Fruit fly (Drosophila melanogaster) whole organism, embryonic: ENCODE results near the gene CG11149.

ENCODE experiments used
- Abd-B ChIP-seq: fragments of 200-800 bp; sonication (Bioruptor generic); optimal IDR thresholded peaks from 2 replicates; lab custom pipeline; 2018; ENCODE audit warnings: missing biosample characterization, mild to moderate bottlenecking, missing genetic modification characterization, moderate library complexity
- Atf3 ChIP-seq: fragments of 200-800 bp; sonication (Bioruptor generic); optimal IDR thresholded peaks from 3 replicates; lab custom pipeline; 2016; ENCODE audit warnings: missing biosample characterization, missing genetic modification characterization
- CG10209 ChIP-seq: fragments of 200-800 bp; sonication (Bioruptor generic); optimal IDR thresholded peaks from 3 replicates; lab custom pipeline; 2017; ENCODE audit warnings: missing biosample characterization, mild to moderate bottlenecking, missing genetic modification characterization, missing genetic modification reagents
- CG10462 ChIP-seq: fragments of 200-800 bp; sonication (Bioruptor generic); optimal IDR thresholded peaks from 2 replicates; lab custom pipeline; 2016; ENCODE audit warnings: missing biosample characterization, missing genetic modification characterization
- CG10654 ChIP-seq: fragments of 200-800 bp; sonication (Bioruptor generic); optimal IDR thresholded peaks from 2 replicates; lab custom pipeline; 2016; ENCODE audit warnings: missing biosample characterization, missing genetic modification characterization
- CG10979 ChIP-seq: fragments of 200-800 bp; sonication (Bioruptor generic); optimal IDR thresholded peaks from 2 replicates; lab custom pipeline; 2018; ENCODE audit warnings: missing biosample characterization, mild to moderate bottlenecking, missing genetic modification characterization, moderate library complexity
- CG12769 ChIP-seq: fragments of 200-800 bp; sonication (Bioruptor generic); optimal IDR thresholded peaks from 2 replicates; lab custom pipeline; 2019; ENCODE audit warnings: missing biosample characterization, mild to moderate bottlenecking, missing genetic modification characterization, moderate library complexity
- CG12942 ChIP-seq: fragments of 200-800 bp; sonication (Bioruptor generic); optimal IDR thresholded peaks from 3 replicates; lab custom pipeline; 2016; ENCODE audit warnings: missing biosample characterization, missing genetic modification characterization
- CG13123 ChIP-seq: fragments of 200-800 bp; sonication (Bioruptor generic); optimal IDR thresholded peaks from 2 replicates; lab custom pipeline; 2016; ENCODE audit warnings: missing biosample characterization, missing genetic modification characterization
- CG14014 ChIP-seq: fragments of 200-800 bp; sonication (Bioruptor generic); IDR thresholded peaks from 2 replicates; pipeline ENCODE4 v1.3.6; 2022; ENCODE audit warnings: missing biosample characterization, missing genetic modification characterization
- CG17359 ChIP-seq: fragments of 200-800 bp; sonication (Bioruptor generic); optimal IDR thresholded peaks from 3 replicates; lab custom pipeline; 2018; ENCODE audit warnings: missing biosample characterization, mild to moderate bottlenecking, missing genetic modification characterization, moderate library complexity
- CG17385 ChIP-seq: fragments of 200-800 bp; sonication (Bioruptor generic); optimal IDR thresholded peaks from 3 replicates; lab custom pipeline; 2018; ENCODE audit warnings: missing biosample characterization, mild to moderate bottlenecking, missing genetic modification characterization
- CG17829 ChIP-seq: fragments of 200-800 bp; optimal IDR thresholded peaks from 2 replicates; lab custom pipeline; 2019; ENCODE audit warnings: missing biosample characterization, mild to moderate bottlenecking, missing genetic modification characterization, moderate library complexity
- CG18619 ChIP-seq: fragments of 200-800 bp; sonication (Bioruptor generic); optimal IDR thresholded peaks from 3 replicates; lab custom pipeline; 2017; ENCODE audit warnings: missing biosample characterization, mild to moderate bottlenecking, missing genetic modification characterization
- CG2678 ChIP-seq: fragments of 200-800 bp; sonication (Bioruptor generic); optimal IDR thresholded peaks from 3 replicates; lab custom pipeline; 2019; ENCODE audit warnings: missing biosample characterization, mild to moderate bottlenecking, missing genetic modification characterization, moderate library complexity
- CG30403 ChIP-seq: fragments of 200-800 bp; sonication (Bioruptor generic); optimal IDR thresholded peaks from 3 replicates; lab custom pipeline; 2016; ENCODE audit warnings: missing biosample characterization, missing genetic modification characterization
- CG31441 ChIP-seq: fragments of 200-800 bp; sonication (Bioruptor generic); IDR thresholded peaks from 2 replicates; pipeline ENCODE4 v1.3.6; 2022; ENCODE audit warnings: missing biosample characterization, missing genetic modification characterization
- CG6254 ChIP-seq: fragments of 200-800 bp; sonication (Bioruptor generic); optimal IDR thresholded peaks from 3 replicates; lab custom pipeline; 2017; ENCODE audit warnings: mild to moderate bottlenecking, missing biosample characterization, missing genetic modification reagents, missing genetic modification characterization
- CG6791 ChIP-seq: fragments of 200-800 bp; sonication (Bioruptor generic); IDR thresholded peaks from 3 replicates; pipeline ENCODE4 v1.3.6; 2022; ENCODE audit warnings: missing biosample characterization, missing genetic modification characterization; ENCODE audit not compliant: partially characterized antibody
- CG7786 ChIP-seq: fragments of 200-800 bp; sonication (Bioruptor generic); optimal IDR thresholded peaks from 2 replicates; lab custom pipeline; 2016; ENCODE audit warnings: missing biosample characterization, missing genetic modification characterization
- CG9876 ChIP-seq: fragments of 200-800 bp; sonication (Bioruptor generic); optimal IDR thresholded peaks from 2 replicates; lab custom pipeline; 2016; ENCODE audit warnings: missing biosample characterization, missing genetic modification characterization
- Chrac-16 ChIP-seq: fragments of 200-800 bp; sonication (Bioruptor generic); optimal IDR thresholded peaks from 3 replicates; lab custom pipeline; 2016; ENCODE audit warnings: missing biosample characterization, missing genetic modification characterization
- CkIIα-i1 ChIP-seq: fragments of 200-800 bp; sonication (Bioruptor generic); IDR thresholded peaks from 2 replicates; pipeline ENCODE4 v1.3.6; 2022; ENCODE audit warnings: missing biosample characterization, missing genetic modification characterization
- Dip3 ChIP-seq: fragments of 200-800 bp; sonication (Bioruptor generic); optimal IDR thresholded peaks from 3 replicates; lab custom pipeline; 2016; ENCODE audit warnings: missing biosample characterization, missing genetic modification characterization
- Dp ChIP-seq: fragments of 200-800 bp; sonication (Bioruptor generic); optimal IDR thresholded peaks from 2 replicates; lab custom pipeline; 2018; ENCODE audit warnings: missing biosample characterization, mild to moderate bottlenecking, missing genetic modification characterization, moderate library complexity
- Drgx ChIP-seq: fragments of 200-800 bp; sonication (Bioruptor generic); IDR thresholded peaks from 2 replicates; pipeline ENCODE4 v1.3.6; 2022; ENCODE audit warnings: missing biosample characterization, missing genetic modification characterization
- H2.0 ChIP-seq: fragments of 200-800 bp; sonication (Bioruptor generic); IDR thresholded peaks from 2 replicates; pipeline ENCODE4 v1.3.6; 2022; ENCODE audit warnings: missing biosample characterization, missing genetic modification characterization
- Hmr ChIP-seq: fragments of 200-800 bp; sonication (Bioruptor generic); optimal IDR thresholded peaks from 3 replicates; lab custom pipeline; 2017; ENCODE audit warnings: mild to moderate bottlenecking, missing biosample characterization, missing genetic modification reagents, missing genetic modification characterization
- MBD-R2 ChIP-seq: fragments of 200-800 bp; sonication (Bioruptor generic); IDR thresholded peaks from 2 replicates; pipeline ENCODE4 v1.3.6; 2022; ENCODE audit warnings: missing biosample characterization, missing genetic modification characterization
- Med ChIP-seq: fragments of 200-800 bp; sonication (Bioruptor generic); peaks from one replicate; lab custom pipeline; 2016; ENCODE audit warnings: missing biosample characterization, missing genetic modification characterization, mild to moderate bottlenecking, inconsistent platforms, moderate library complexity
- NK7.1 ChIP-seq: fragments of 200-800 bp; sonication (Bioruptor generic); optimal IDR thresholded peaks from 3 replicates; lab custom pipeline; 2016; ENCODE audit warnings: missing biosample characterization, missing genetic modification characterization
- Rfx ChIP-seq: fragments of 200-800 bp; sonication (Bioruptor generic); IDR thresholded peaks from 2 replicates; pipeline ENCODE4 v1.3.6; 2022; ENCODE audit warnings: missing biosample characterization, missing genetic modification characterization
- ase ChIP-seq: fragments of 200-800 bp; sonication (Bioruptor generic); IDR thresholded peaks from 3 replicates; pipeline ENCODE4 v1.3.6; 2022; ENCODE audit warnings: missing biosample characterization, missing genetic modification characterization
- bab2 ChIP-seq: fragments of 200-800 bp; sonication (Bioruptor generic); optimal IDR thresholded peaks from 2 replicates; lab custom pipeline; 2016; ENCODE audit warnings: missing biosample characterization, missing genetic modification characterization
- chif ChIP-seq, 2 experiments: fragments of 200-800 bp; sonication (Bioruptor generic); optimal IDR thresholded peaks; 3 replicates each; lab custom pipeline; 2016; ENCODE audit warnings: missing biosample characterization in 2 of 2, missing genetic modification characterization in 2 of 2
- ci ChIP-seq: fragments of 200-800 bp; sonication (Bioruptor generic); IDR thresholded peaks from 3 replicates; pipeline ENCODE4 v1.3.6; 2022; ENCODE audit warnings: missing biosample characterization, missing genetic modification characterization
- crol ChIP-seq: fragments of 200-800 bp; sonication (Bioruptor generic); IDR thresholded peaks from 2 replicates; pipeline ENCODE4 v1.3.6; 2022; ENCODE audit warnings: missing biosample characterization, missing genetic modification characterization
- cwo ChIP-seq: fragments of 200-800 bp; sonication (Bioruptor generic); optimal IDR thresholded peaks from 3 replicates; lab custom pipeline; 2017; ENCODE audit warnings: missing biosample characterization, missing genetic modification characterization, mild to moderate bottlenecking, moderate library complexity, missing genetic modification reagents
- fru ChIP-seq: fragments of >200 bp; optimal IDR thresholded peaks from 2 replicates; lab custom pipeline; 2017
- gem ChIP-seq: fragments of 200-800 bp; sonication (Bioruptor generic); optimal IDR thresholded peaks from 2 replicates; lab custom pipeline; 2019; ENCODE audit warnings: missing biosample characterization, mild to moderate bottlenecking, missing genetic modification characterization, moderate library complexity
- grau ChIP-seq: fragments of 200-800 bp; optimal IDR thresholded peaks from 3 replicates; lab custom pipeline; 2019; ENCODE audit warnings: missing biosample characterization, mild to moderate bottlenecking, missing genetic modification characterization, moderate library complexity
- kah ChIP-seq: fragments of 200-800 bp; sonication (Bioruptor generic); optimal IDR thresholded peaks from 2 replicates; lab custom pipeline; 2018; ENCODE audit warnings: missing biosample characterization, mild to moderate bottlenecking, missing genetic modification characterization
- lmd ChIP-seq: fragments of 200-800 bp; sonication (Bioruptor generic); IDR thresholded peaks from 2 replicates; pipeline ENCODE4 v1.3.6; 2022; ENCODE audit warnings: missing biosample characterization, missing genetic modification characterization
- mam ChIP-seq: fragments of 200-800 bp; sonication (Bioruptor generic); optimal IDR thresholded peaks from 3 replicates; lab custom pipeline; 2016; ENCODE audit warnings: missing biosample characterization, missing genetic modification characterization
- pan ChIP-seq, 4 experiments: fragments of >200 bp in 3 of 4; fragments of 200-800 bp in 1 of 4; sonication (Bioruptor generic) in 1 of 4; optimal IDR thresholded peaks in 3 of 4; IDR thresholded peaks in 1 of 4; 2 replicates each; pipeline versions ENCODE4 v1.3.6 to Lab custom; 2017 to 2022; ENCODE audit warnings: missing biosample characterization in 2 of 4, missing genetic modification characterization in 2 of 4, mixed read lengths in 1 of 4
- pita ChIP-seq: fragments of 200-800 bp; sonication (Bioruptor generic); optimal IDR thresholded peaks from 2 replicates; lab custom pipeline; 2017; ENCODE audit warnings: missing biosample characterization, mild to moderate bottlenecking, missing genetic modification characterization
- pum ChIP-seq: fragments of 200-800 bp; sonication (Bioruptor generic); optimal IDR thresholded peaks from 2 replicates; lab custom pipeline; 2016; ENCODE audit warnings: missing biosample characterization, missing genetic modification characterization
- shn ChIP-seq: fragments of 200-800 bp; sonication (Bioruptor generic); optimal IDR thresholded peaks from 3 replicates; lab custom pipeline; 2016; ENCODE audit warnings: missing biosample characterization, missing genetic modification characterization
- tgo ChIP-seq: fragments of 200-800 bp; sonication (Bioruptor generic); IDR thresholded peaks from 3 replicates; pipeline ENCODE4 v1.3.6; 2022; ENCODE audit warnings: missing biosample characterization, missing genetic modification characterization
- tup ChIP-seq: fragments of 200-800 bp; sonication (Bioruptor generic); optimal IDR thresholded peaks from 2 replicates; lab custom pipeline; 2016; ENCODE audit warnings: missing biosample characterization, mild to moderate bottlenecking, missing genetic modification characterization, moderate library complexity

The CG11149 gene

dm6 chr2L:5743537-5744148, 22.9 kb upstream of the CG11149 start (continued):
- no peak for TF ChIP-seq Abd-B
- TF ChIP-seq CG6791 (GFP tag; lab: Robert Waterston, UW) = no peak
- TF ChIP-seq kah = no peak
- no peak for TF ChIP-seq mam (GFP tag; lab: Kevin White, UChicago)
- peak; percentile 30 for TF ChIP-seq Hmr (GFP tag; lab: Kevin White, UChicago)
- no peak for TF ChIP-seq Chrac-16 (GFP tag; lab: Kevin White, UChicago)
- no peak for TF ChIP-seq CG17829 (tag; lab: Kevin White, UChicago)
- TF ChIP-seq CG31441 (GFP tag; lab: Robert Waterston, UW) = 0 out of 2 replicates have a peak, but pooled peaks have one; percentile 23
- TF ChIP-seq tup = no peak
- TF ChIP-seq fru (lab: Kevin White, UChicago) = no peak
- peak; percentile 61; the same call in 2 of the 3 replicates for TF ChIP-seq ci (GFP tag; lab: Robert Waterston, UW)
- TF ChIP-seq Rfx (GFP tag; lab: Robert Waterston, UW) = peak; percentile 68
- TF ChIP-seq CG2678 (tag; lab: Kevin White, UChicago) = peak; percentile 52
- TF ChIP-seq CG10209 (GFP tag; lab: Kevin White, UChicago) = peak; percentile 0
- TF ChIP-seq gem (tag; lab: Kevin White, UChicago) = peak; percentile 63
- peak; percentile 15 for TF ChIP-seq CG12769 (tag; lab: Kevin White, UChicago)
- peak; percentile 40 for TF ChIP-seq CG17359 (tag; lab: Kevin White, UChicago)
- TF ChIP-seq Atf3 (GFP tag; lab: Kevin White, UChicago) = no peak
- TF ChIP-seq CG13123 (GFP tag; lab: Kevin White, UChicago) = no peak
- TF ChIP-seq tgo (GFP tag; lab: Robert Waterston, UW) = peak; percentile 40; the same call in 1 of the 3 replicates
- TF ChIP-seq CG14014 (GFP tag; lab: Robert Waterston, UW) = no peak
- TF ChIP-seq Dip3 (GFP tag; lab: Kevin White, UChicago) = no peak
- TF ChIP-seq cwo (GFP tag; lab: Kevin White, UChicago) = no peak
- TF ChIP-seq chif (GFP tag; optimal IDR thresholded peaks at IDR 0.05; lab: Kevin White, UChicago) = no peak
- no peak for TF ChIP-seq MBD-R2
- no peak for TF ChIP-seq Dp (GFP tag; lab: Kevin White, UChicago)
- TF ChIP-seq CG10979 (tag; lab: Kevin White, UChicago) = no peak
- TF ChIP-seq CG17385 (GFP tag; lab: Kevin White, UChicago) = no peak
- peak; percentile 26 for TF ChIP-seq grau
- no peak for TF ChIP-seq CG7786 (GFP tag; lab: Kevin White, UChicago)
- peak; percentile 41 for TF ChIP-seq CG30403 (GFP tag; lab: Kevin White, UChicago)
- TF ChIP-seq CG9876 (GFP tag; lab: Kevin White, UChicago) = no peak
- TF ChIP-seq CkIIα-i1 = no peak
- peak; percentile 11 for TF ChIP-seq bab2 (GFP tag; lab: Kevin White, UChicago)
- TF ChIP-seq Med (GFP tag; lab: Kevin White, UChicago) = peak; percentile 60
- TF ChIP-seq pita (GFP tag; lab: Kevin White, UChicago) = no peak
- TF ChIP-seq CG12942 (GFP tag; lab: Kevin White, UChicago) = no peak
- TF ChIP-seq ase (GFP tag; lab: Robert Waterston, UW) = peak; percentile 56; the same call in 1 of the 3 replicates
- no peak for TF ChIP-seq pan (optimal IDR thresholded peaks at IDR 0.05; lab: Kevin White, UChicago)
- TF ChIP-seq pan (GFP tag; optimal IDR thresholded peaks at IDR 0.05 in 1 of 2, IDR thresholded peaks at IDR 0.05 in 1 of 2) = peak in 1 of 2 experiments; percentile 60
- no peak for TF ChIP-seq CG6254
- TF ChIP-seq Drgx = 0 out of 2 replicates have a peak, but pooled peaks have one; percentile 13
- TF ChIP-seq CG10462 (GFP tag; lab: Kevin White, UChicago) = no peak
- TF ChIP-seq crol (GFP tag; lab: Robert Waterston, UW) = no peak
- TF ChIP-seq H2.0 (GFP tag; lab: Robert Waterston, UW) = 0 out of 2 replicates have a peak, but pooled peaks have one; percentile 20
- no peak for TF ChIP-seq pum (GFP tag; lab: Kevin White, UChicago)
- TF ChIP-seq CG10654 (GFP tag; lab: Kevin White, UChicago) = no peak
- TF ChIP-seq NK7.1 (GFP tag; lab: Kevin White, UChicago) = no peak
- TF ChIP-seq lmd (GFP tag; lab: Robert Waterston, UW) = no peak
- TF ChIP-seq shn (GFP tag; lab: Kevin White, UChicago) = no peak
- no peak for TF ChIP-seq CG18619
